Fruit fly (Drosophila melanogaster) whole organism, embryonic: Measurements from ENCODE around the gene glob3.

Experiments
- Atf6 ChIP-seq: fragments of 200-800 bp; sonication (Bioruptor generic); IDR thresholded peaks from 2 replicates; pipeline ENCODE4 v1.3.6; 2022; ENCODE audit warnings: missing biosample characterization, missing genetic modification characterization
- B-H2 ChIP-seq: fragments of 200-800 bp; sonication (Bioruptor generic); optimal IDR thresholded peaks from 2 replicates; lab custom pipeline; 2018; ENCODE audit warnings: missing biosample characterization, mild to moderate bottlenecking, missing genetic modification characterization
- CG10274 ChIP-seq: fragments of 200-800 bp; sonication (Bioruptor generic); optimal IDR thresholded peaks from 3 replicates; lab custom pipeline; 2017; ENCODE audit warnings: missing biosample characterization, mild to moderate bottlenecking, missing genetic modification characterization
- CG1233 ChIP-seq: fragments of 200-800 bp; sonication (Bioruptor generic); optimal IDR thresholded peaks from 4 replicates; lab custom pipeline; 2018; ENCODE audit warnings: missing biosample characterization, mild to moderate bottlenecking, missing genetic modification characterization
- CG12769 ChIP-seq: fragments of 200-800 bp; sonication (Bioruptor generic); optimal IDR thresholded peaks from 2 replicates; lab custom pipeline; 2019; ENCODE audit warnings: missing biosample characterization, mild to moderate bottlenecking, missing genetic modification characterization, moderate library complexity
- CG13287 ChIP-seq: fragments of 200-800 bp; sonication (Bioruptor generic); IDR thresholded peaks from 2 replicates; pipeline ENCODE4 v1.3.6; 2022; ENCODE audit warnings: missing biosample characterization, missing genetic modification characterization; ENCODE audit not compliant: partially characterized antibody
- CG13296 ChIP-seq: fragments of 200-800 bp; sonication (Bioruptor generic); optimal IDR thresholded peaks from 3 replicates; lab custom pipeline; 2018; ENCODE audit warnings: missing biosample characterization, mild to moderate bottlenecking, missing genetic modification characterization
- CG14050 ChIP-seq: fragments of 200-800 bp; sonication (Bioruptor generic); IDR thresholded peaks from 3 replicates; pipeline ENCODE4 v1.3.6; 2022; ENCODE audit warnings: missing biosample characterization, missing genetic modification characterization
- CG1647 ChIP-seq: fragments of 200-800 bp; sonication (Bioruptor generic); optimal IDR thresholded peaks from 3 replicates; lab custom pipeline; 2016; ENCODE audit warnings: missing biosample characterization, missing genetic modification characterization
- CG17186 ChIP-seq: fragments of 200-800 bp; sonication (Bioruptor generic); optimal IDR thresholded peaks from 3 replicates; lab custom pipeline; 2017; ENCODE audit warnings: missing biosample characterization, missing genetic modification reagents, missing genetic modification characterization
- CG17829 ChIP-seq: fragments of 200-800 bp; optimal IDR thresholded peaks from 2 replicates; lab custom pipeline; 2019; ENCODE audit warnings: missing biosample characterization, mild to moderate bottlenecking, missing genetic modification characterization, moderate library complexity
- CG1832 ChIP-seq: fragments of 200-800 bp; sonication (Bioruptor generic); optimal IDR thresholded peaks from 2 replicates; lab custom pipeline; 2017; ENCODE audit warnings: missing biosample characterization, mild to moderate bottlenecking, missing genetic modification characterization, inconsistent platforms
- CG32772 ChIP-seq: fragments of 200-800 bp; sonication (Bioruptor generic); IDR thresholded peaks from 2 replicates; pipeline ENCODE4 v1.3.6; 2022; ENCODE audit warnings: missing biosample characterization, missing genetic modification characterization
- CG3407 ChIP-seq: fragments of 200-800 bp; sonication (Bioruptor generic); optimal IDR thresholded peaks from 2 replicates; lab custom pipeline; 2018; ENCODE audit warnings: missing biosample characterization, mild to moderate bottlenecking, missing genetic modification characterization
- CG42726 ChIP-seq: fragments of 200-800 bp; sonication (Bioruptor generic); IDR thresholded peaks from 2 replicates; pipeline ENCODE4 v1.3.6; 2022; ENCODE audit warnings: missing biosample characterization, missing genetic modification characterization; ENCODE audit not compliant: partially characterized antibody
- CG4328 ChIP-seq: fragments of 200-800 bp; sonication (Bioruptor generic); optimal IDR thresholded peaks from 3 replicates; lab custom pipeline; 2017; ENCODE audit warnings: missing biosample characterization, missing genetic modification reagents, missing genetic modification characterization
- CG4707 ChIP-seq: fragments of 200-800 bp; sonication (Bioruptor generic); optimal IDR thresholded peaks from 2 replicates; lab custom pipeline; 2018; ENCODE audit warnings: missing biosample characterization, mild to moderate bottlenecking, missing genetic modification characterization, moderate library complexity
- CG6689 ChIP-seq: fragments of 200-800 bp; sonication (Bioruptor generic); IDR thresholded peaks from 2 replicates; pipeline ENCODE4 v1.3.6; 2022; ENCODE audit warnings: missing biosample characterization, missing genetic modification characterization
- CG7271 ChIP-seq: fragments of 200-800 bp; sonication (Bioruptor generic); optimal IDR thresholded peaks from 2 replicates; lab custom pipeline; 2018; ENCODE audit warnings: missing biosample characterization, mild to moderate bottlenecking, missing genetic modification characterization, moderate library complexity
- CG7745 ChIP-seq: fragments of 200-800 bp; sonication (Bioruptor generic); optimal IDR thresholded peaks from 2 replicates; lab custom pipeline; 2018; ENCODE audit warnings: missing biosample characterization, mild to moderate bottlenecking, missing genetic modification characterization, moderate library complexity
- CG7987 ChIP-seq: fragments of 200-800 bp; sonication (Bioruptor generic); optimal IDR thresholded peaks from 2 replicates; lab custom pipeline; 2018; ENCODE audit warnings: missing biosample characterization, mild to moderate bottlenecking, missing genetic modification characterization, moderate library complexity
- CG9727 ChIP-seq: fragments of 200-800 bp; sonication (Bioruptor generic); optimal IDR thresholded peaks from 3 replicates; lab custom pipeline; 2017; ENCODE audit warnings: missing biosample characterization, mild to moderate bottlenecking, missing genetic modification characterization
- CG9797 ChIP-seq: fragments of 200-800 bp; sonication (Bioruptor generic); optimal IDR thresholded peaks from 3 replicates; lab custom pipeline; 2018; ENCODE audit warnings: missing biosample characterization, mild to moderate bottlenecking, missing genetic modification characterization
- Deaf1 ChIP-seq: fragments of 200-800 bp; optimal IDR thresholded peaks from 3 replicates; lab custom pipeline; 2019; ENCODE audit warnings: missing biosample characterization, mild to moderate bottlenecking, missing genetic modification characterization, moderate library complexity
- MTF-1 ChIP-seq: fragments of 200-800 bp; sonication (Bioruptor generic); optimal IDR thresholded peaks from 2 replicates; lab custom pipeline; 2018; ENCODE audit warnings: missing biosample characterization, mild to moderate bottlenecking, missing genetic modification characterization, borderline replicate concordance
- Side ChIP-seq: fragments of 200-800 bp; sonication (Bioruptor generic); optimal IDR thresholded peaks from 2 replicates; lab custom pipeline; 2016; ENCODE audit warnings: missing biosample characterization, missing genetic modification characterization
- YL-1 ChIP-seq: fragments of 200-800 bp; sonication (Bioruptor generic); optimal IDR thresholded peaks from 3 replicates; lab custom pipeline; 2017; ENCODE audit warnings: missing biosample characterization, mild to moderate bottlenecking, missing genetic modification characterization
- al ChIP-seq: fragments of 200-800 bp; sonication (Bioruptor generic); IDR thresholded peaks from 2 replicates; pipeline ENCODE4 v1.3.6; 2022; ENCODE audit warnings: missing biosample characterization, missing genetic modification characterization
- az2 ChIP-seq: fragments of 200-800 bp; sonication (Bioruptor generic); optimal IDR thresholded peaks from 3 replicates; lab custom pipeline; 2016; ENCODE audit warnings: missing biosample characterization, missing genetic modification characterization
- chm ChIP-seq: fragments of 200-800 bp; sonication (Bioruptor generic); IDR thresholded peaks from 2 replicates; pipeline ENCODE4 v1.3.6; 2022; ENCODE audit warnings: missing biosample characterization, missing genetic modification characterization
- dimm ChIP-seq: fragments of 200-800 bp; sonication (Bioruptor generic); IDR thresholded peaks from 2 replicates; pipeline ENCODE4 v1.3.6; 2022; ENCODE audit warnings: missing biosample characterization, missing genetic modification characterization
- disco-r ChIP-seq: fragments of 200-800 bp; sonication (Bioruptor generic); optimal IDR thresholded peaks from 2 replicates; lab custom pipeline; 2016; ENCODE audit warnings: missing biosample characterization, missing genetic modification characterization
- dm ChIP-seq: fragments of 200-800 bp; sonication (Bioruptor generic); optimal IDR thresholded peaks from 3 replicates; lab custom pipeline; 2016; ENCODE audit warnings: missing biosample characterization, missing genetic modification characterization
- dpn ChIP-seq, 2 experiments: fragments of 200-800 bp; sonication (Bioruptor generic); optimal IDR thresholded peaks; 3 replicates each; lab custom pipeline; 2016; ENCODE audit warnings: missing biosample characterization in 2 of 2, missing genetic modification characterization in 2 of 2
- eyg ChIP-seq: fragments of 200-800 bp; sonication (Bioruptor generic); optimal IDR thresholded peaks from 3 replicates; lab custom pipeline; 2016; ENCODE audit warnings: missing biosample characterization, missing genetic modification characterization
- fd102C ChIP-seq: fragments of 200-800 bp; sonication (Bioruptor generic); optimal IDR thresholded peaks from 2 replicates; lab custom pipeline; 2018; ENCODE audit warnings: missing biosample characterization, mild to moderate bottlenecking, missing genetic modification characterization, moderate library complexity
- fd96Cb ChIP-seq: fragments of 200-800 bp; sonication (Bioruptor generic); optimal IDR thresholded peaks from 2 replicates; lab custom pipeline; 2018; ENCODE audit warnings: missing biosample characterization, mild to moderate bottlenecking, missing genetic modification characterization, moderate library complexity
- gt ChIP-seq: fragments of 200-800 bp; sonication (Bioruptor generic); IDR thresholded peaks from 2 replicates; pipeline ENCODE4 v1.3.6; 2022; ENCODE audit warnings: missing biosample characterization, missing genetic modification characterization
- mld ChIP-seq: fragments of 200-800 bp; sonication (Bioruptor generic); IDR thresholded peaks from 3 replicates; pipeline ENCODE4 v1.3.6; 2022; ENCODE audit warnings: missing biosample characterization, missing genetic modification characterization; ENCODE audit not compliant: partially characterized antibody
- otp ChIP-seq: fragments of 200-800 bp; sonication (Bioruptor generic); IDR thresholded peaks from 3 replicates; pipeline ENCODE4, ENCODE4 v1.3.6; 2022; ENCODE audit warnings: missing biosample characterization, missing genetic modification characterization
- scrt ChIP-seq: fragments of 200-800 bp; sonication (Bioruptor generic); optimal IDR thresholded peaks from 2 replicates; lab custom pipeline; 2018; ENCODE audit warnings: missing biosample characterization, mild to moderate bottlenecking, missing genetic modification characterization, moderate library complexity
- sens ChIP-seq: fragments of 200-800 bp; sonication (Bioruptor generic); peaks from one replicate; lab custom pipeline; 2016; ENCODE audit warnings: missing biosample characterization, missing genetic modification characterization
- shn ChIP-seq: fragments of 200-800 bp; sonication (Bioruptor generic); optimal IDR thresholded peaks from 3 replicates; lab custom pipeline; 2016; ENCODE audit warnings: missing biosample characterization, missing genetic modification characterization
- stwl ChIP-seq: fragments of 200-800 bp; sonication (Bioruptor generic); optimal IDR thresholded peaks from 3 replicates; lab custom pipeline; 2018; ENCODE audit warnings: missing biosample characterization, mild to moderate bottlenecking, missing genetic modification characterization, moderate library complexity
- tap ChIP-seq: fragments of 200-800 bp; optimal IDR thresholded peaks from 3 replicates; lab custom pipeline; 2019; ENCODE audit warnings: missing biosample characterization, mild to moderate bottlenecking, missing genetic modification characterization, moderate library complexity
- tio ChIP-seq: fragments of 200-800 bp; sonication (Bioruptor generic); optimal IDR thresholded peaks from 2 replicates; lab custom pipeline; 2017; ENCODE audit warnings: missing biosample characterization, missing genetic modification characterization, inconsistent platforms
- unc-4 ChIP-seq: fragments of 200-800 bp; sonication (Bioruptor generic); IDR thresholded peaks from 2 replicates; pipeline ENCODE4 v1.3.6; 2022; ENCODE audit warnings: missing biosample characterization, missing genetic modification characterization; ENCODE audit not compliant: partially characterized antibody
- vvl ChIP-seq: fragments of 200-800 bp; sonication (Bioruptor generic); IDR thresholded peaks from 2 replicates; pipeline ENCODE4 v1.3.6; 2022; ENCODE audit warnings: missing biosample characterization, missing genetic modification characterization
- wor ChIP-seq: fragments of 200-800 bp; sonication (Bioruptor generic); IDR thresholded peaks from 2 replicates; pipeline ENCODE4 v1.3.6; 2022; ENCODE audit warnings: missing biosample characterization, missing genetic modification characterization
- zf30C ChIP-seq: fragments of 200-800 bp; sonication (Bioruptor generic); optimal IDR thresholded peaks from 3 replicates; lab custom pipeline; 2018; ENCODE audit warnings: missing biosample characterization, mild to moderate bottlenecking, missing genetic modification characterization

The glob3 gene

DNA sequence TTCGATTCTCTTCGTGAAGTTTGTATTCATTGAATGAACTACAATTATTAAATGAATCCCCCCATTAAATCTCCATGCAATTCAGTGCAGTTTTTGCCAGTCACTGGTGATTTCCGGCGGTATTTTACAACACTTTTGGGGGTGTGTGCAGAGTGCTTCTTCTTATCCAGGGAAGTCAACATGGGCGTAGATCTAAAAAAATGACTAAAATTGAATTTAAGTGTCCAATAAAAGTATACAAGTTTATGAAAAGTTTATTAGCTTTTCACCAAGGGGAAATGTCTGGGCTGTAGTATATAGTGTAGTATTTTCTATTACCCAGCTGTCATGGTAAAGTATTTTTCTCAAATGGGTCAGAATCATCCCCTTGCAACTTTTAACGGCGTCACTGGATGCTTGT lies 38.4 kb upstream of the glob3 start, which contains the start of gene Hpf1 (continued):
- TF ChIP-seq tio (GFP tag; lab: Kevin White, UChicago), result peak; percentile 98
- peak; percentile 98 for TF ChIP-seq Atf6 (GFP tag; lab: Robert Waterston, UW)
- peak; percentile 98 for TF ChIP-seq vvl (GFP tag; lab: Robert Waterston, UW)
- TF ChIP-seq CG1832 (GFP tag; lab: Kevin White, UChicago), result no peak
- TF ChIP-seq dm, result peak; percentile 97
- TF ChIP-seq dpn (GFP tag; optimal IDR thresholded peaks at IDR 0.05; lab: Kevin White, UChicago), result peak; percentile 99
- TF ChIP-seq CG1233, result peak; percentile 97
- TF ChIP-seq CG4707 (GFP tag; lab: Kevin White, UChicago), result peak; percentile 85
- peak; percentile 99 for TF ChIP-seq shn (GFP tag; lab: Kevin White, UChicago)
- TF ChIP-seq CG32772 (GFP tag; lab: Robert Waterston, UW), result peak; percentile 97
- TF ChIP-seq CG12769 (tag; lab: Kevin White, UChicago), result peak; percentile 99
- TF ChIP-seq CG14050 (GFP tag; lab: Robert Waterston, UW), result peak; percentile 95
- TF ChIP-seq Deaf1 (tag; lab: Kevin White, UChicago), result peak; percentile 85
- TF ChIP-seq B-H2 (GFP tag; lab: Kevin White, UChicago), result peak; percentile 97
- TF ChIP-seq tap (tag; lab: Kevin White, UChicago), result peak; percentile 97
- TF ChIP-seq CG13296 (GFP tag; lab: Kevin White, UChicago), result peak; percentile 99
- peak; percentile 92 for TF ChIP-seq dimm (GFP tag; lab: Robert Waterston, UW)
- peak; percentile 98 for TF ChIP-seq eyg (GFP tag; lab: Kevin White, UChicago)
- peak; percentile 97 for TF ChIP-seq CG17829 (tag; lab: Kevin White, UChicago)
- TF ChIP-seq CG4328 (GFP tag; lab: Kevin White, UChicago), result peak; percentile 94
- peak; percentile 99 for TF ChIP-seq az2 (GFP tag; lab: Kevin White, UChicago)
- TF ChIP-seq YL-1 (GFP tag; lab: Kevin White, UChicago), result peak; percentile 92
- TF ChIP-seq Side (GFP tag; lab: Kevin White, UChicago), result peak; percentile 98
- peak; percentile 94 for TF ChIP-seq CG3407 (GFP tag; lab: Kevin White, UChicago)
- peak; percentile 97 for TF ChIP-seq otp (GFP tag; lab: Robert Waterston, UW)
- peak; percentile 29 for TF ChIP-seq CG9797 (GFP tag; lab: Kevin White, UChicago)
- TF ChIP-seq unc-4 (GFP tag; lab: Robert Waterston, UW), result no peak
- peak; percentile 98 for TF ChIP-seq disco-r (GFP tag; lab: Kevin White, UChicago)
- TF ChIP-seq fd96Cb (tag; lab: Kevin White, UChicago), result peak; percentile 98
- TF ChIP-seq stwl (tag; lab: Kevin White, UChicago), result peak; percentile 86
- TF ChIP-seq CG7745 (tag; lab: Kevin White, UChicago), result peak; percentile 58
- peak; percentile 93 for TF ChIP-seq CG10274 (GFP tag; lab: Kevin White, UChicago)
- TF ChIP-seq sens, result peak; percentile 100
- 0 out of 2 replicates have a peak, but pooled peaks have one; percentile 29 for TF ChIP-seq CG42726 (GFP tag; lab: Robert Waterston, UW)
- TF ChIP-seq CG9727 (GFP tag; lab: Kevin White, UChicago), result peak; percentile 98
- peak; percentile 90 for TF ChIP-seq CG17186 (GFP tag; lab: Kevin White, UChicago)
- peak; percentile 39 for TF ChIP-seq zf30C (GFP tag; lab: Kevin White, UChicago)
- peak; percentile 42; the same call in 1 of the 2 replicates for TF ChIP-seq CG13287
- peak; percentile 91 for TF ChIP-seq gt (GFP tag; lab: Robert Waterston, UW)
- TF ChIP-seq mld (GFP tag; lab: Robert Waterston, UW), result no peak
- peak; percentile 63 for TF ChIP-seq fd102C (GFP tag; lab: Kevin White, UChicago)
- TF ChIP-seq wor (GFP tag; lab: Robert Waterston, UW), result peak; percentile 95
- TF ChIP-seq al (GFP tag; lab: Robert Waterston, UW), result peak; percentile 98
- peak; percentile 95 for TF ChIP-seq chm
- TF ChIP-seq CG7271, result peak; percentile 90
- TF ChIP-seq CG7987 (GFP tag; lab: Kevin White, UChicago), result peak; percentile 95
- peak; percentile 90 for TF ChIP-seq MTF-1 (GFP tag; lab: Kevin White, UChicago)
- peak; percentile 98 for TF ChIP-seq CG1647 (GFP tag; lab: Kevin White, UChicago)
- peak; percentile 93 for TF ChIP-seq scrt (GFP tag; lab: Kevin White, UChicago)
- TF ChIP-seq CG6689 (GFP tag; lab: Robert Waterston, UW), result peak; percentile 98
